Worm (Caenorhabditis elegans): ENCODE data around the gene C09B8.8.

DNA sequence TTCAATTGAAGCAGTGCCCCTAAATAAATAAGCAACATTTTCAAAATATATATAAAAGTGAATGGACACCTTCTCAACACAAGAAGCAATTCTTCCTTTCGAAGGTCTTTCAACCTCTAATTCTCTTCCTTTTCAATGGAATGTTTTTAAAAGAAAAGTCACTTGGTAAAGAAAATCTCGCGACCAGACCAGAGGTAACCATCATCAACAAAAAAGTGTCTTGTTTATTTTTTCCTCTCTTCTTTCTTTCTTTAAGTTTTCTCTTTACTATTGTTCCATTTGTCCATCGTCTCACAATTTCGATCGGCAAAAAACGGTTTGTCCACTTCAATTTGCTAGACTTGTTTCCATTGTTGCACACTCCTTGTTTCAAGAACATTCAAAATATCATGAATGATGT, at the start of gene C09B8.8:
- TF ChIP-seq ceh-18 (tag; optimal IDR thresholded peaks at IDR 0.05) (no peak), hlh-30 (tag; optimal IDR thresholded peaks at IDR 0.05; ENCODE audit: insufficient read depth) (no peak), che-1 (tag; optimal IDR thresholded peaks at IDR 0.05) (no peak), unc-55 (GFP tag; optimal IDR thresholded peaks at IDR 0.05) (no peak), hlh-13 (GFP tag; optimal IDR thresholded peaks at IDR 0.05) (no peak), lin-11 (tag; optimal IDR thresholded peaks at IDR 0.05) (no peak), tbx-2 (tag; optimal IDR thresholded peaks at IDR 0.05) (no peak), ceh-22 (tag; optimal IDR thresholded peaks at IDR 0.05) (no peak), unc-86 (tag; optimal IDR thresholded peaks at IDR 0.05) (no peak), ets-4 (tag; optimal IDR thresholded peaks at IDR 0.05) (no peak)
